Fruit fly (Drosophila melanogaster) S2 (cell line): Measurements from ENCODE around the gene CG10185.

Experiments used
- CG8478 ChIP-seq: fragments of >200 bp; optimal IDR thresholded peaks from 2 replicates; lab custom pipeline; 2018
- CTCF ChIP-seq, 2 experiments: fragments of >200 bp; optimal IDR thresholded peaks; 2 replicates each; lab custom pipeline; 2018

- TF ChIP-seq CTCF (optimal IDR thresholded peaks at IDR 0.05; lab: Kevin White, UChicago), result no peak
- TF ChIP-seq CG8478 (lab: Kevin White, UChicago), result no peak
Measured at dm6 chr3R:16051329-16051679, 16.1 kb downstream of the CG10185 start.
